Worm (Caenorhabditis elegans) whole organism, young adult: Measurements from ENCODE around the gene F40H3.3.

Source experiments
- F10E7.11 ChIP-seq: sonication (generic microtip); optimal IDR thresholded peaks from 2 replicates; lab custom pipeline; 2017; ENCODE audit warnings: mild to moderate bottlenecking, missing genetic modification characterization, moderate library complexity, missing compliant biosample characterization
- F23B12.7 ChIP-seq: sonication (generic microtip); optimal IDR thresholded peaks from 2 replicates; lab custom pipeline; 2017; ENCODE audit warnings: missing genetic modification characterization, mild to moderate bottlenecking, missing compliant biosample characterization, antibody characterized with exemption, moderate library complexity; ENCODE audit not compliant: insufficient read depth
- F33H1.4 ChIP-seq: fragments of 200-800 bp; sonication (Bioruptor generic); IDR thresholded peaks from 2 replicates; pipeline ENCODE4 v1.3.6; 2022; ENCODE audit warnings: missing genetic modification reagents, missing genetic modification characterization, missing compliant biosample characterization
- F49E8.2 ChIP-seq: sonication (generic microtip); optimal IDR thresholded peaks from 3 replicates; lab custom pipeline; 2017; ENCODE audit warnings: missing genetic modification characterization, mild to moderate bottlenecking, missing compliant biosample characterization, antibody characterized with exemption, moderate library complexity; ENCODE audit not compliant: insufficient read depth
- K12H6.12 ChIP-seq: fragments of 200-800 bp; sonication (Bioruptor generic); optimal IDR thresholded peaks from 2 replicates; lab custom pipeline; 2018; ENCODE audit warnings: mild to moderate bottlenecking, missing genetic modification characterization, missing compliant biosample characterization
- Y79H2A.3 ChIP-seq: fragments of 200-800 bp; sonication (Bioruptor generic); conservative IDR thresholded peaks from 2 replicates; pipeline ENCODE4 v1.3.6; 2022; ENCODE audit warnings: missing genetic modification reagents, missing genetic modification characterization, missing compliant biosample characterization
- Y95B8A.8 ChIP-seq: fragments of 200-800 bp; sonication (Bioruptor generic); IDR thresholded peaks from 2 replicates; pipeline ENCODE4 v1.3.6; 2022; ENCODE audit warnings: missing genetic modification reagents, missing genetic modification characterization, missing compliant biosample characterization
- aptf-2 ChIP-seq: fragments of 200-800 bp; sonication (Bioruptor generic); conservative IDR thresholded peaks from 2 replicates; pipeline ENCODE4 v1.3.6; 2022; ENCODE audit warnings: missing genetic modification reagents, missing genetic modification characterization, missing compliant biosample characterization
- attf-3 ChIP-seq: fragments of 200-800 bp; sonication (Bioruptor generic); conservative IDR thresholded peaks from 2 replicates; pipeline ENCODE4 v1.3.6; 2022; ENCODE audit warnings: missing genetic modification reagents, missing genetic modification characterization, missing compliant biosample characterization
- bed-2 ChIP-seq: fragments of 200-800 bp; sonication (Bioruptor generic); IDR thresholded peaks from 2 replicates; pipeline ENCODE4 v1.3.6; 2022; ENCODE audit warnings: missing genetic modification reagents, missing genetic modification characterization, missing compliant biosample characterization
- cebp-1 ChIP-seq, 2 experiments: fragments of 200-800 bp in 1 of 2; sonication (Bioruptor generic) in 1 of 2; sonication (generic microtip) in 1 of 2; IDR thresholded peaks in 1 of 2; optimal IDR thresholded peaks in 1 of 2; 2 replicates each; pipeline versions ENCODE4 v1.3.6 to Lab custom; 2017 to 2022; ENCODE audit warnings: missing compliant biosample characterization in 2 of 2, missing genetic modification characterization in 2 of 2, mild to moderate bottlenecking in 1 of 2, missing genetic modification reagents in 1 of 2, moderate library complexity in 1 of 2
- ceh-40 ChIP-seq: fragments of 200-800 bp; sonication (Bioruptor generic); IDR thresholded peaks from 2 replicates; pipeline ENCODE4 v1.3.6; 2022; ENCODE audit warnings: missing genetic modification characterization, missing compliant biosample characterization
- ceh-91 ChIP-seq: fragments of 200-800 bp; sonication (Bioruptor generic); IDR thresholded peaks from 2 replicates; pipeline ENCODE4 v1.3.6; 2022; ENCODE audit warnings: missing genetic modification reagents, missing genetic modification characterization, missing compliant biosample characterization
- chd-7 ChIP-seq: sonication (generic microtip); optimal IDR thresholded peaks from 2 replicates; lab custom pipeline; 2016; ENCODE audit warnings: mild to moderate bottlenecking, missing genetic modification characterization, moderate library complexity, missing compliant biosample characterization
- dox-1 ChIP-seq: fragments of 200-800 bp; sonication (Bioruptor generic); IDR thresholded peaks from 2 replicates; pipeline ENCODE4 v1.3.6; 2022; ENCODE audit warnings: missing genetic modification reagents, missing genetic modification characterization, missing compliant biosample characterization
- dpl-1 ChIP-seq: fragments of 150-350 bp; optimal IDR thresholded peaks from 2 replicates; lab custom pipeline; 2014; ENCODE audit warnings: missing biosample characterization, missing genetic modification reagents, missing genetic modification characterization
- egl-18 ChIP-seq: fragments of 200-800 bp; sonication (Bioruptor generic); IDR thresholded peaks from 2 replicates; pipeline ENCODE4 v1.3.6; 2022; ENCODE audit warnings: missing genetic modification reagents, missing genetic modification characterization, missing compliant biosample characterization
- hlh-12 ChIP-seq: sonication (generic microtip); optimal IDR thresholded peaks from 2 replicates; lab custom pipeline; 2016; ENCODE audit warnings: missing genetic modification characterization, missing compliant biosample characterization
- madf-10 ChIP-seq: sonication (generic microtip); optimal IDR thresholded peaks from 2 replicates; lab custom pipeline; 2016; ENCODE audit warnings: mild to moderate bottlenecking, missing genetic modification characterization, missing compliant biosample characterization
- madf-6 ChIP-seq: fragments of 200-800 bp; sonication (Bioruptor generic); IDR thresholded peaks from 2 replicates; pipeline ENCODE4 v1.3.6; 2022; ENCODE audit warnings: missing genetic modification reagents, missing genetic modification characterization, missing compliant biosample characterization
- madf-8 ChIP-seq: fragments of 200-800 bp; sonication (Bioruptor generic); conservative IDR thresholded peaks from 2 replicates; pipeline ENCODE4 v1.3.6; 2022; ENCODE audit warnings: missing genetic modification reagents, missing genetic modification characterization, missing compliant biosample characterization
- mes-4 ChIP-seq: sonication (generic microtip); optimal IDR thresholded peaks from 2 replicates; lab custom pipeline; 2016; ENCODE audit warnings: missing genotype, missing genetic modification characterization, missing compliant biosample characterization
- nfyb-1 ChIP-seq: fragments of 200-800 bp; sonication (Bioruptor generic); IDR thresholded peaks from 2 replicates; pipeline ENCODE4 v1.3.6; 2022; ENCODE audit warnings: missing genetic modification reagents, missing genetic modification characterization, missing compliant biosample characterization
- pbrm-1 ChIP-seq: fragments of 200-800 bp; sonication (Bioruptor generic); IDR thresholded peaks from 2 replicates; pipeline ENCODE4 v1.3.6; 2022; ENCODE audit warnings: missing genetic modification reagents, missing genetic modification characterization, missing compliant biosample characterization
- snpc-4 ChIP-seq, 5 experiments: fragments of 150-350 bp in 1 of 5; sonication (generic microtip) in 4 of 5; optimal IDR thresholded peaks; 2 replicates each; lab custom pipeline; 2014 to 2018; ENCODE audit warnings: missing genetic modification characterization in 5 of 5, missing biosample characterization in 3 of 5, antibody characterized with exemption in 2 of 5, mild to moderate bottlenecking in 2 of 5, missing compliant biosample characterization in 2 of 5, missing genotype in 2 of 5, moderate library complexity in 2 of 5, missing genetic modification reagents in 1 of 5
- somi-1 ChIP-seq: fragments of 200-800 bp; sonication (Bioruptor generic); optimal IDR thresholded peaks from 2 replicates; lab custom pipeline; 2018; ENCODE audit warnings: mild to moderate bottlenecking, missing genetic modification characterization, missing compliant biosample characterization
- tbp1 ChIP-seq: fragments of 200-800 bp; sonication (Bioruptor generic); optimal IDR thresholded peaks from 2 replicates; lab custom pipeline; 2018; ENCODE audit warnings: mild to moderate bottlenecking, missing genetic modification characterization, missing compliant biosample characterization
- unc-130 ChIP-seq: sonication (generic microtip); optimal IDR thresholded peaks from 2 replicates; lab custom pipeline; 2016; ENCODE audit warnings: missing genetic modification reagents, missing genetic modification characterization, missing compliant biosample characterization
- ztf-18 ChIP-seq: sonication (generic microtip); optimal IDR thresholded peaks from 2 replicates; lab custom pipeline; 2016; ENCODE audit warnings: missing genotype, mild to moderate bottlenecking, missing genetic modification characterization, missing compliant biosample characterization
- ztf-22 ChIP-seq: fragments of 200-800 bp; sonication (Bioruptor generic); optimal IDR thresholded peaks from 2 replicates; lab custom pipeline; 2018; ENCODE audit warnings: mild to moderate bottlenecking, missing genetic modification characterization, moderate library complexity, missing compliant biosample characterization
- ztf-26 ChIP-seq: sonication (generic microtip); optimal IDR thresholded peaks from 2 replicates; lab custom pipeline; 2017; ENCODE audit warnings: missing genetic modification characterization, missing compliant biosample characterization

The F40H3.3 gene

ce11 chrII:6123513-6123912 is 47.8 kb upstream of the F40H3.3 start, which contains the start of gene C29H12.2:
Gene C29H12.2 (plus strand): TSS chrII:6123809.
- TF ChIP-seq hlh-12 (tag; lab: Kevin White, UChicago) = no peak
- no peak for TF ChIP-seq ceh-40 (GFP tag; lab: Robert Waterston, UW)
- TF ChIP-seq cebp-1 (GFP tag; IDR thresholded peaks at IDR 0.05; lab: Robert Waterston, UW) = peak; percentile 73; the same call in 1 of the 2 replicates
- peak; percentile 86 for TF ChIP-seq cebp-1 (tag; optimal IDR thresholded peaks at IDR 0.05; lab: Kevin White, UChicago)

ce11 chrII:6125259-6125658 is 46.0 kb upstream of the F40H3.3 start, which contains the start of gene rars-2:
Gene rars-2 (plus strand): TSS chrII:6125559.
- no peak for TF ChIP-seq aptf-2 (GFP tag; lab: Robert Waterston, UW)
- 0 out of 2 replicates have a peak, but pooled peaks have one; percentile 8 for TF ChIP-seq madf-8 (GFP tag; lab: Robert Waterston, UW)
- TF ChIP-seq attf-3 (GFP tag; lab: Robert Waterston, UW) = no peak
- no peak for TF ChIP-seq tbp1
- TF ChIP-seq mes-4 (tag; lab: Kevin White, UChicago) = no peak
- TF ChIP-seq ztf-26 (tag; lab: Kevin White, UChicago) = no peak
- TF ChIP-seq madf-6 (GFP tag; lab: Robert Waterston, UW) = peak; percentile 39; the same call in 1 of the 2 replicates

ce11 chrII:6132595-6132994 is 38.7 kb upstream of the F40H3.3 start, which contains the start of gene abts-3:
Gene abts-3 (plus strand): TSS chrII:6132895.
- TF ChIP-seq Y95B8A.8 (GFP tag; lab: Robert Waterston, UW) = no peak
- TF ChIP-seq ztf-18 (tag; lab: Kevin White, UChicago) = no peak
- TF ChIP-seq dox-1 (GFP tag; lab: Robert Waterston, UW) = no peak
- TF ChIP-seq egl-18 (GFP tag; lab: Robert Waterston, UW) = no peak
- TF ChIP-seq ztf-22 = no peak
- TF ChIP-seq somi-1 (GFP tag; lab: Kevin White, UChicago) = no peak
- TF ChIP-seq madf-10 (tag; lab: Kevin White, UChicago) = no peak

- TF ChIP-seq F33H1.4 (GFP tag; lab: Robert Waterston, UW) = no peak
- no peak for TF ChIP-seq ceh-91 (GFP tag; lab: Robert Waterston, UW)
- TF ChIP-seq, all 124 proteins: peak for 0
These were observed 35.8 kb upstream of the F40H3.3 start for ce11 chrII:6135530-6135929.

DNA sequence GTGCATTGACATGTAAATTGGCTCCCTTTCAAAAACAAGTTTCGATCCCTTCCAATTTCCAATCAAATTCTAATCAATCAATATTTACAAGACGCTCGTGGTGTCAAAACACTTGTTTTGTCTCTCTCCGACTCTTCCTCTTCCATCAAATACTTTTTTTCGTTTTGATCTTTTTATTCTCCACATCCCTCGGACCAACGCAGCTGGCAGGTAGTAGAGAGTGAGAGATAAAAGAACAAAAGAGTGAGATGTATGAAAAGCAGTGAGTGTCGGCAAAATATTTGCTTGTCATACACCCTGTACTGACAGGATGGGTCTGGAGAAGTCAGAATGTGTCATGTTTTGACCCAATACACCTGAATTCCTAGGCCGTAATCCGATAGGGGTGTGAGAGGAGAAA is 34.6 kb upstream of the F40H3.3 start:
- TF ChIP-seq snpc-4 (GFP tag; optimal IDR thresholded peaks at IDR 0.05; lab: Kevin White, UChicago) (no peak), snpc-4 (tag; optimal IDR thresholded peaks at IDR 0.05; lab: Kevin White, UChicago) (no peak), F49E8.2 (no peak), pbrm-1 (GFP tag; lab: Robert Waterston, UW) (no peak), ceh-91 (GFP tag; lab: Robert Waterston, UW) (no peak), Y79H2A.3 (GFP tag; lab: Robert Waterston, UW) (no peak), madf-6 (GFP tag; lab: Robert Waterston, UW) (no peak), dpl-1 (GFP tag; lab: Kevin White, UChicago) (no peak), F23B12.7 (tag; lab: Kevin White, UChicago) (no peak), unc-130 (GFP tag; lab: Kevin White, UChicago) (no peak), nfyb-1 (no peak), bed-2 (GFP tag; lab: Robert Waterston, UW) (no peak)

- TF ChIP-seq F10E7.11 (tag; lab: Kevin White, UChicago) (no peak), chd-7 (tag; lab: Kevin White, UChicago) (no peak), K12H6.12 (no peak), nfyb-1 (no peak)
These were observed 33.2 kb upstream of the F40H3.3 start for ce11 chrII:6138138-6138537.
